Fruit fly (Drosophila melanogaster) whole organism, wandering third instar larva: ENCODE measurements around the gene mRpL36.

Experiments
- Abd-B ChIP-seq: fragments of >200 bp; optimal IDR thresholded peaks from 2 replicates; lab custom pipeline; 2017; ENCODE audit warnings: missing biosample characterization, missing genetic modification characterization
- CG32264 ChIP-seq: fragments of 200-800 bp; sonication (Bioruptor generic); optimal IDR thresholded peaks from 2 replicates; lab custom pipeline; 2016; ENCODE audit warnings: missing biosample characterization, missing genetic modification characterization
- br ChIP-seq: fragments of 200-800 bp; sonication (Bioruptor generic); optimal IDR thresholded peaks from 2 replicates; lab custom pipeline; 2016; ENCODE audit warnings: missing biosample characterization, missing genetic modification characterization
- lola ChIP-seq: fragments of >200 bp; optimal IDR thresholded peaks from 2 replicates; lab custom pipeline; 2017; ENCODE audit warnings: missing biosample characterization, missing genetic modification characterization

DNA sequence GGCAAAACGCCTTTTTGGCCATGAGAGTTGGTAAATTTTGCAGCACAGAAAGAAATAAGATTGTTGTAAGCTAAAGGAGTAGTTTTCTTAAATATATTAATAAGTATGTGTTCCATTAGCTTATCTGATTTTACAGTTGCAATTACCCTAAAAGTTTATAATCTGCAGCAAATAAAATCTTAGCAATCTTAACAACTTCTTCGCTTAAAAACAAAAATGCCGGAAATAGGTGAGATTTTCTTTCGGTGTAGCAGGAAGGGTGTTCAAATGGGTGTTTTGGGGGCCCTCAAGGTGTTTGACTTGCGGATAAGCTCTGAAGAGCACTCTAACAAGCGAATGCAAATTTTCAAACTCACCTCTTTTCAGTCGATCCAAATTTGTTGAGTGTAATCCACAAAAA is 25.9 kb upstream of the mRpL36 start:
- no peak for TF ChIP-seq br (GFP tag; lab: Kevin White, UChicago)
- TF ChIP-seq Abd-B (GFP tag; lab: Kevin White, UChicago): no peak
- no peak for TF ChIP-seq lola (GFP tag; lab: Kevin White, UChicago)
- no peak for TF ChIP-seq CG32264
